Fruit fly (Drosophila melanogaster) whole organism, wandering third instar larva: ENCODE measurements around the gene CG32071.
A peak's percentile ranks its signal among the peaks of the same experiment; 100 is the strongest.

Experiments
- Abd-B ChIP-seq: fragments of >200 bp; optimal IDR thresholded peaks from 2 replicates; lab custom pipeline; 2017; ENCODE audit warnings: missing biosample characterization, missing genetic modification characterization
- CG32264 ChIP-seq: fragments of 200-800 bp; sonication (Bioruptor generic); optimal IDR thresholded peaks from 2 replicates; lab custom pipeline; 2016; ENCODE audit warnings: missing biosample characterization, missing genetic modification characterization
- CG9705 ChIP-seq: fragments of 200-800 bp; sonication (Bioruptor generic); optimal IDR thresholded peaks from 2 replicates; lab custom pipeline; 2018; ENCODE audit warnings: missing biosample characterization, mild to moderate bottlenecking, missing genetic modification characterization
- CrebA ChIP-seq: fragments of 200-800 bp; sonication (Bioruptor generic); optimal IDR thresholded peaks from 2 replicates; lab custom pipeline; 2016; ENCODE audit warnings: missing biosample characterization, mild to moderate bottlenecking, missing genetic modification characterization, borderline replicate concordance
- Dfd ChIP-seq: fragments of >200 bp; optimal IDR thresholded peaks from 2 replicates; lab custom pipeline; 2017; ENCODE audit warnings: missing biosample characterization, missing genetic modification characterization
- Dif ChIP-seq: fragments of 200-275, 200-300 bp; sonication (Bioruptor generic); optimal IDR thresholded peaks from 2 replicates; lab custom pipeline; 2018; ENCODE audit warnings: missing biosample characterization, missing genetic modification characterization; ENCODE audit not compliant: partially characterized antibody
- GATAd ChIP-seq: sonication (Bioruptor generic); optimal IDR thresholded peaks from 2 replicates; lab custom pipeline; 2016; ENCODE audit warnings: missing biosample characterization, missing genetic modification characterization
- HLH106 ChIP-seq: fragments of 200-800 bp; optimal IDR thresholded peaks from 3 replicates; lab custom pipeline; 2019; ENCODE audit warnings: missing biosample characterization, mild to moderate bottlenecking, missing genetic modification characterization, moderate library complexity
- Hnf4 ChIP-seq: fragments of 200-800 bp; sonication (Bioruptor generic); optimal IDR thresholded peaks from 2 replicates; lab custom pipeline; 2016; ENCODE audit warnings: missing biosample characterization, mild to moderate bottlenecking, missing genetic modification characterization
- Hr78 ChIP-seq: fragments of >200 bp; optimal IDR thresholded peaks from 2 replicates; lab custom pipeline; 2017; ENCODE audit warnings: missing biosample characterization, missing genetic modification characterization
- Hr83 ChIP-seq: fragments of 200-300 bp; sonication (Bioruptor generic); optimal IDR thresholded peaks from 2 replicates; lab custom pipeline; 2016; ENCODE audit warnings: missing biosample characterization, mild to moderate bottlenecking, missing genetic modification characterization, moderate library complexity; ENCODE audit not compliant: poor library complexity, severe bottlenecking
- Jra ChIP-seq: sonication (Bioruptor generic); optimal IDR thresholded peaks from 2 replicates; lab custom pipeline; 2016; ENCODE audit warnings: missing biosample characterization, missing genetic modification characterization
- Mio ChIP-seq: sonication (Bioruptor generic); optimal IDR thresholded peaks from 2 replicates; lab custom pipeline; 2016; ENCODE audit warnings: missing biosample characterization, missing genetic modification characterization
- Myc ChIP-seq: fragments of >200 bp; optimal IDR thresholded peaks from 2 replicates; lab custom pipeline; 2017
- N ChIP-seq: fragments of >200 bp; optimal IDR thresholded peaks from 2 replicates; lab custom pipeline; 2018; ENCODE audit warnings: missing biosample characterization, missing external identifiers, missing genetic modification characterization
- OdsH ChIP-seq: fragments of 200-800 bp; sonication (Bioruptor generic); optimal IDR thresholded peaks from 2 replicates; lab custom pipeline; 2016; ENCODE audit warnings: missing biosample characterization, mild to moderate bottlenecking, missing genetic modification characterization
- Rel ChIP-seq, 2 experiments: fragments of 200-800 bp; sonication (Bioruptor generic) in 1 of 2; optimal IDR thresholded peaks; 2 replicates in 1 of 2; 3 replicates in 1 of 2; lab custom pipeline; 2016 to 2019; ENCODE audit warnings: mild to moderate bottlenecking in 2 of 2, missing biosample characterization in 2 of 2, missing genetic modification characterization in 2 of 2, moderate library complexity in 1 of 2
- Sp1 ChIP-seq: fragments of 200-800 bp; sonication (Bioruptor generic); optimal IDR thresholded peaks from 3 replicates; lab custom pipeline; 2019; ENCODE audit warnings: missing biosample characterization, mild to moderate bottlenecking, missing genetic modification characterization, moderate library complexity
- Vsx2 ChIP-seq: fragments of 200-300, 225-300 bp; sonication (Bioruptor generic); optimal IDR thresholded peaks from 2 replicates; lab custom pipeline; 2018; ENCODE audit warnings: missing biosample characterization, missing genetic modification characterization; ENCODE audit not compliant: partially characterized antibody
- br ChIP-seq: fragments of 200-800 bp; sonication (Bioruptor generic); optimal IDR thresholded peaks from 2 replicates; lab custom pipeline; 2016; ENCODE audit warnings: missing biosample characterization, missing genetic modification characterization
- brk ChIP-seq: fragments of 200-800 bp; sonication (Bioruptor generic); optimal IDR thresholded peaks from 2 replicates; lab custom pipeline; 2016; ENCODE audit warnings: missing biosample characterization, mild to moderate bottlenecking, missing genetic modification characterization
- dsf ChIP-seq: sonication (Bioruptor generic); optimal IDR thresholded peaks from 2 replicates; lab custom pipeline; 2016; ENCODE audit warnings: missing biosample characterization, missing genetic modification characterization, borderline replicate concordance
- ey ChIP-seq: fragments of 200-800 bp; sonication (Bioruptor generic); optimal IDR thresholded peaks from 2 replicates; lab custom pipeline; 2016; ENCODE audit warnings: missing biosample characterization, missing genetic modification characterization
- foxo ChIP-seq, 2 experiments: fragments of 200-800 bp; sonication (Bioruptor generic); optimal IDR thresholded peaks; 2 replicates in 1 of 2; 3 replicates in 1 of 2; lab custom pipeline; 2016 to 2017; ENCODE audit warnings: missing biosample characterization in 2 of 2, missing genetic modification characterization in 2 of 2
- fru ChIP-seq: fragments of 200-800 bp; sonication (Bioruptor generic); optimal IDR thresholded peaks from 3 replicates; lab custom pipeline; 2016; ENCODE audit warnings: missing biosample characterization, mild to moderate bottlenecking, missing genetic modification characterization
- h ChIP-seq: fragments of 200-800 bp; sonication (Bioruptor generic); optimal IDR thresholded peaks from 3 replicates; lab custom pipeline; 2016; ENCODE audit warnings: missing biosample characterization, mild to moderate bottlenecking, missing genetic modification characterization
- lola ChIP-seq: fragments of >200 bp; optimal IDR thresholded peaks from 2 replicates; lab custom pipeline; 2017; ENCODE audit warnings: missing biosample characterization, missing genetic modification characterization
- pan ChIP-seq: fragments of >200 bp; optimal IDR thresholded peaks from 2 replicates; lab custom pipeline; 2017
- psq ChIP-seq: fragments of 200-800 bp; sonication (Bioruptor generic); optimal IDR thresholded peaks from 3 replicates; lab custom pipeline; 2017; ENCODE audit warnings: missing biosample characterization, mild to moderate bottlenecking, missing genetic modification characterization, moderate library complexity
- rgr ChIP-seq: fragments of 200-800 bp; sonication (Bioruptor generic); optimal IDR thresholded peaks from 3 replicates; lab custom pipeline; 2016; ENCODE audit warnings: missing biosample characterization, mild to moderate bottlenecking, missing genetic modification characterization
- sage ChIP-seq: fragments of 200-800 bp; sonication (Bioruptor generic); optimal IDR thresholded peaks from 2 replicates; lab custom pipeline; 2016; ENCODE audit warnings: missing biosample characterization, mild to moderate bottlenecking, missing genetic modification characterization
- tai ChIP-seq: sonication (Bioruptor generic); optimal IDR thresholded peaks from 2 replicates; lab custom pipeline; 2016; ENCODE audit warnings: missing biosample characterization, missing genetic modification characterization
- usp ChIP-seq: fragments of >200 bp; optimal IDR thresholded peaks from 2 replicates; lab custom pipeline; 2017; ENCODE audit warnings: missing biosample characterization, missing genetic modification characterization
- woc ChIP-seq: sonication (Bioruptor generic); optimal IDR thresholded peaks from 2 replicates; lab custom pipeline; 2016; ENCODE audit warnings: missing biosample characterization, mild to moderate bottlenecking, missing genetic modification characterization

The CG32071 gene

DNA sequence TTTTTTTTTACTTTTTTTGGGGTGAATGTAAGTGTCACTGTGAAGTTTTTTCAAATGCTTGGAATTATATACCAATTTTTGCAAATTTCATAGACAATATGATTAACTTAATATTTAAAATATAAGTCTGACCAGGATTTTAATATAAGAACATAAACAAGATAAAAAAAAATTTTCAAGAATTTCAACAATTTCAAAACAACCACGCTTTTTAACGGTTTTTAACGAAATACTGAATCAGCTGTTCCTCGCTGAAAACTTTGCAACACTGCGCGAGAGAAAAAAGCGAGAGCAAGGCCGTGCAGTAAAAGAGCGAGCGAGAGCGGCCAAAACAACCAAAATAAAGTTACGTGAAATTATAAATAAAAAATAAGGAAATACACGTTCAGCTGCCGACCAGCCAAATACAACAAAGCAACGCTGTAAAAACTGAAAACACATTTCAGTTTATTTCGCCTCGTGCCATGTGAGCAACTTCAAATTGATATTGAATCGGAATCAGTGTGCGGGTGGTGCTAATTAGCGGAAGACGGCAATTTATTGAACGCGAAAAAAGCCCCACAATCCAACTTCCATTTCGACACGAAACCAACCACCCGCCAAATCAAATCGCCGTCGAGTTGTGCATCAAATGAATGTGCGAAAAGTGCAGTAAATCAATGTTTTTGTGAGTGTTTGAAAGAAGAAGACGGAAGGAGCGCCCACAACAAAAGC lies 7.3 kb downstream of the CG32071 start, which contains the start of the genes CG46439, Iyd and CG33947:
CG46439 (minus strand) TSS at position 51 of the 714 bp plus-strand sequence.
Iyd (minus strand) TSS at position 51 of the 714 bp plus-strand sequence.
CG33947 (plus strand) TSS at position 302 of the 714 bp plus-strand sequence.
- TF ChIP-seq woc (GFP tag; lab: Kevin White, UChicago) (peak; percentile 16), ey (GFP tag; lab: Kevin White, UChicago) (no peak), OdsH (no peak), CG32264 (GFP tag; lab: Kevin White, UChicago) (peak; percentile 67), CrebA (GFP tag; lab: Kevin White, UChicago) (no peak), fru (GFP tag; lab: Kevin White, UChicago) (peak; percentile 50), Abd-B (GFP tag; lab: Kevin White, UChicago) (no peak), Dif (GFP tag; lab: Kevin White, UChicago) (peak; percentile 40), sage (GFP tag; lab: Kevin White, UChicago) (peak; percentile 80), HLH106 (tag; lab: Kevin White, UChicago) (peak; percentile 23), Hnf4 (GFP tag; lab: Kevin White, UChicago) (peak; percentile 49), Vsx2 (GFP tag; lab: Kevin White, UChicago) (peak; percentile 75), Rel (GFP tag; optimal IDR thresholded peaks at IDR 0.05; lab: Kevin White, UChicago) (no peak), Rel (tag; optimal IDR thresholded peaks at IDR 0.05; lab: Kevin White, UChicago) (peak; percentile 90), rgr (GFP tag; lab: Kevin White, UChicago) (peak; percentile 16), usp (GFP tag; lab: Kevin White, UChicago) (no peak), N (GFP tag; lab: Kevin White, UChicago) (no peak), Jra (GFP tag; lab: Kevin White, UChicago) (peak; percentile 34), Myc (peak; percentile 7), br (GFP tag; lab: Kevin White, UChicago) (peak; percentile 43), Hr83 (no peak), dsf (GFP tag; lab: Kevin White, UChicago) (no peak), Sp1 (GFP tag; lab: Kevin White, UChicago) (peak; percentile 53), h (GFP tag; lab: Kevin White, UChicago) (peak; percentile 43), psq (GFP tag; lab: Kevin White, UChicago) (peak; percentile 54), pan (lab: Kevin White, UChicago) (no peak), Mio (GFP tag; lab: Kevin White, UChicago) (no peak), foxo (GFP tag; optimal IDR thresholded peaks at IDR 0.05; lab: Kevin White, UChicago) (peak; percentile 21 to 41), brk (peak; percentile 78), CG9705 (GFP tag; lab: Kevin White, UChicago) (no peak)

DNA sequence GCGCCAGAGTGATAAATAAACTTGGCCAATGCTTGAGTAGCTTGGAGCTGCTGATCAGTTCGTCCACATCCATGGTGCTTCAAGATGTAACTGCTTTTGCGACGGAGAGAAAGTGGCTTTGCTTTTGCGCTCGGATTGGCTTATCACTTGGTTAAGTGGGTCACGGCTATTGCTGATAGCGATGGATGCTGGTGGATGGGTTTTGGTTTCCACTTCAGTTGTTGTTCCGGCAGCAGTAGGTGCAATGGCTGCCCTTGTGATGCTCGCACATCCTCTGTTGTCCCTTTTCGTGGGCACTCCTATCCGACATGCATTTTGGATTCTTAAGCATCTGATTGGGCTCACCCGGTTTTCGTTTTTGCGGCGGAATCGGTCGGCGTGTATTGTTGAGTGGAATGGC lies 9.4 kb downstream of the CG32071 start:
- TF ChIP-seq Rel (GFP tag; optimal IDR thresholded peaks at IDR 0.05; lab: Kevin White, UChicago) (no peak), Rel (tag; optimal IDR thresholded peaks at IDR 0.05; lab: Kevin White, UChicago) (no peak), Myc (no peak), Sp1 (GFP tag; lab: Kevin White, UChicago) (no peak), GATAd (GFP tag; lab: Kevin White, UChicago) (no peak), Hr78 (no peak), rgr (GFP tag; lab: Kevin White, UChicago) (no peak), foxo (GFP tag; optimal IDR thresholded peaks at IDR 0.05; lab: Kevin White, UChicago) (no peak), Mio (GFP tag; lab: Kevin White, UChicago) (no peak), tai (no peak), ey (GFP tag; lab: Kevin White, UChicago) (no peak), Dfd (GFP tag; lab: Kevin White, UChicago) (no peak), CrebA (GFP tag; lab: Kevin White, UChicago) (no peak), fru (GFP tag; lab: Kevin White, UChicago) (no peak), CG32264 (GFP tag; lab: Kevin White, UChicago) (no peak), lola (no peak), h (GFP tag; lab: Kevin White, UChicago) (no peak), OdsH (no peak), dsf (GFP tag; lab: Kevin White, UChicago) (no peak), sage (GFP tag; lab: Kevin White, UChicago) (no peak), pan (lab: Kevin White, UChicago) (no peak)
